Fruit fly (Drosophila melanogaster) whole organism, embryonic: ENCODE measurements around the gene CG9130.
A peak's percentile ranks its signal among the peaks of the same experiment; 100 is the strongest.

Experiments
- Atf3 ChIP-seq: fragments of 200-800 bp; sonication (Bioruptor generic); optimal IDR thresholded peaks from 3 replicates; lab custom pipeline; 2016; ENCODE audit warnings: missing biosample characterization, missing genetic modification characterization
- CG10959 ChIP-seq: fragments of 200-800 bp; sonication (Bioruptor generic); IDR thresholded peaks from 2 replicates; pipeline ENCODE4 v1.3.6; 2022; ENCODE audit warnings: missing biosample characterization, missing genetic modification characterization
- CG12391 ChIP-seq: fragments of 200-800 bp; sonication (Bioruptor generic); optimal IDR thresholded peaks from 3 replicates; lab custom pipeline; 2018; ENCODE audit warnings: missing biosample characterization, mild to moderate bottlenecking, missing genetic modification characterization, moderate library complexity
- CG1529 ChIP-seq: fragments of 200-800 bp; sonication (Bioruptor generic); optimal IDR thresholded peaks from 3 replicates; lab custom pipeline; 2018; ENCODE audit warnings: missing biosample characterization, missing genetic modification characterization
- CG16813 ChIP-seq: fragments of 200-800 bp; sonication (Bioruptor generic); IDR thresholded peaks from 3 replicates; pipeline ENCODE4 v1.3.6; 2022; ENCODE audit warnings: missing biosample characterization, missing genetic modification characterization; ENCODE audit not compliant: partially characterized antibody
- CG17186 ChIP-seq: fragments of 200-800 bp; sonication (Bioruptor generic); optimal IDR thresholded peaks from 3 replicates; lab custom pipeline; 2017; ENCODE audit warnings: missing biosample characterization, missing genetic modification reagents, missing genetic modification characterization
- CG17829 ChIP-seq: fragments of 200-800 bp; optimal IDR thresholded peaks from 2 replicates; lab custom pipeline; 2019; ENCODE audit warnings: missing biosample characterization, mild to moderate bottlenecking, missing genetic modification characterization, moderate library complexity
- CG18262 ChIP-seq: fragments of 200-800 bp; optimal IDR thresholded peaks from 3 replicates; lab custom pipeline; 2019; ENCODE audit warnings: missing biosample characterization, mild to moderate bottlenecking, missing genetic modification characterization, moderate library complexity
- CG18764 ChIP-seq: fragments of 200-800 bp; sonication (Bioruptor generic); optimal IDR thresholded peaks from 3 replicates; lab custom pipeline; 2016; ENCODE audit warnings: missing biosample characterization, missing genetic modification characterization
- CG2199 ChIP-seq: fragments of 200-800 bp; sonication (Bioruptor generic); IDR thresholded peaks from 3 replicates; pipeline ENCODE4 v1.3.6; 2022; ENCODE audit warnings: missing biosample characterization, missing genetic modification characterization
- CG30020 ChIP-seq: fragments of 200-800 bp; optimal IDR thresholded peaks from 2 replicates; lab custom pipeline; 2019; ENCODE audit warnings: missing biosample characterization, mild to moderate bottlenecking, missing genetic modification characterization, moderate library complexity
- CG3847 ChIP-seq: fragments of 200-800 bp; sonication (Bioruptor generic); IDR thresholded peaks from 2 replicates; pipeline ENCODE4 v1.3.6; 2022; ENCODE audit warnings: missing biosample characterization, missing genetic modification characterization
- CG3995 ChIP-seq: fragments of 200-800 bp; sonication (Bioruptor generic); optimal IDR thresholded peaks from 3 replicates; lab custom pipeline; 2016; ENCODE audit warnings: missing biosample characterization, missing genetic modification characterization
- CG42726 ChIP-seq: fragments of 200-800 bp; sonication (Bioruptor generic); IDR thresholded peaks from 2 replicates; pipeline ENCODE4 v1.3.6; 2022; ENCODE audit warnings: missing biosample characterization, missing genetic modification characterization; ENCODE audit not compliant: partially characterized antibody
- CG4617 ChIP-seq: fragments of 200-800 bp; sonication (Bioruptor generic); optimal IDR thresholded peaks from 3 replicates; lab custom pipeline; 2016; ENCODE audit warnings: missing biosample characterization, missing genetic modification characterization, borderline replicate concordance
- CG7357 ChIP-seq: fragments of 200-800 bp; sonication (Bioruptor generic); IDR thresholded peaks from 3 replicates; pipeline ENCODE4 v1.3.6; 2022; ENCODE audit warnings: missing biosample characterization, missing genetic modification characterization
- CG8290 ChIP-seq, 3 experiments: fragments of 200-800 bp; sonication (Bioruptor generic); optimal IDR thresholded peaks; 2 replicates each; lab custom pipeline; 2016 to 2019; ENCODE audit warnings: missing biosample characterization in 3 of 3, missing genetic modification characterization in 3 of 3, mild to moderate bottlenecking in 2 of 3, moderate library complexity in 1 of 3
- CG8944 ChIP-seq: fragments of 200-800 bp; sonication (Bioruptor generic); optimal IDR thresholded peaks from 3 replicates; lab custom pipeline; 2016; ENCODE audit warnings: missing biosample characterization, missing genetic modification characterization
- CG9437 ChIP-seq: fragments of 200-800 bp; sonication (Bioruptor generic); optimal IDR thresholded peaks from 2 replicates; lab custom pipeline; 2018; ENCODE audit warnings: missing biosample characterization, mild to moderate bottlenecking, missing genetic modification characterization
- Dll ChIP-seq: fragments of 200-800 bp; sonication (Bioruptor generic); IDR thresholded peaks from 4 replicates; pipeline ENCODE4 v1.3.6; 2022; ENCODE audit warnings: missing biosample characterization, missing genetic modification characterization; ENCODE audit not compliant: partially characterized antibody
- Doc3 ChIP-seq: fragments of 200-800 bp; sonication (Bioruptor generic); IDR thresholded peaks from 3 replicates; pipeline ENCODE4 v1.3.6; 2022; ENCODE audit warnings: missing biosample characterization, missing genetic modification characterization; ENCODE audit not compliant: partially characterized antibody
- H2.0 ChIP-seq: fragments of 200-800 bp; sonication (Bioruptor generic); IDR thresholded peaks from 2 replicates; pipeline ENCODE4 v1.3.6; 2022; ENCODE audit warnings: missing biosample characterization, missing genetic modification characterization
- Hand ChIP-seq: fragments of 200-800 bp; sonication (Bioruptor generic); optimal IDR thresholded peaks from 2 replicates; lab custom pipeline; 2017; ENCODE audit warnings: mild to moderate bottlenecking, missing biosample characterization, missing genetic modification reagents, missing genetic modification characterization
- Meics ChIP-seq: fragments of 200-800 bp; sonication (Bioruptor generic); optimal IDR thresholded peaks from 2 replicates; lab custom pipeline; 2017; ENCODE audit warnings: missing biosample characterization, mild to moderate bottlenecking, missing genetic modification characterization
- NC2α ChIP-seq: fragments of 200-800 bp; sonication (Bioruptor generic); optimal IDR thresholded peaks from 2 replicates; lab custom pipeline; 2016; ENCODE audit warnings: missing biosample characterization, missing genetic modification characterization
- Ptx1 ChIP-seq: fragments of 200-800 bp; sonication (Bioruptor generic); IDR thresholded peaks from 2 replicates; pipeline ENCODE4 v1.3.6; 2022; ENCODE audit warnings: missing biosample characterization, missing genetic modification characterization
- Stat92E ChIP-seq, 3 experiments: fragments of >200 bp in 2 of 3; fragments of 200-800 bp in 1 of 3; sonication (Bioruptor generic) in 1 of 3; optimal IDR thresholded peaks; 2 replicates each; lab custom pipeline; 2017 to 2019; ENCODE audit warnings: missing biosample characterization in 3 of 3, missing genetic modification characterization in 3 of 3, mild to moderate bottlenecking in 1 of 3, moderate library complexity in 1 of 3
- Taf1 ChIP-seq: fragments of 200-800 bp; sonication (Bioruptor generic); IDR thresholded peaks from 2 replicates; pipeline ENCODE4 v1.3.6; 2022; ENCODE audit warnings: missing biosample characterization, missing genetic modification characterization
- Xbp1 ChIP-seq: fragments of 200-800 bp; sonication (Bioruptor generic); optimal IDR thresholded peaks from 3 replicates; lab custom pipeline; 2016; ENCODE audit warnings: missing biosample characterization, mild to moderate bottlenecking, missing genetic modification characterization
- ash1 ChIP-seq: fragments of 200-800 bp; sonication (Bioruptor generic); optimal IDR thresholded peaks from 2 replicates; lab custom pipeline; 2018; ENCODE audit warnings: missing biosample characterization, mild to moderate bottlenecking, missing genetic modification characterization
- bcd ChIP-seq: fragments of 200-800 bp; sonication (Bioruptor generic); optimal IDR thresholded peaks from 2 replicates; lab custom pipeline; 2017; ENCODE audit warnings: missing biosample characterization, mild to moderate bottlenecking, missing genetic modification characterization
- chn ChIP-seq: fragments of 200-800 bp; sonication (Bioruptor generic); optimal IDR thresholded peaks from 2 replicates; lab custom pipeline; 2016; ENCODE audit warnings: missing biosample characterization, missing genetic modification characterization
- cwo ChIP-seq: fragments of 200-800 bp; sonication (Bioruptor generic); optimal IDR thresholded peaks from 3 replicates; lab custom pipeline; 2017; ENCODE audit warnings: missing biosample characterization, missing genetic modification characterization, mild to moderate bottlenecking, moderate library complexity, missing genetic modification reagents
- dimm ChIP-seq: fragments of 200-800 bp; sonication (Bioruptor generic); IDR thresholded peaks from 2 replicates; pipeline ENCODE4 v1.3.6; 2022; ENCODE audit warnings: missing biosample characterization, missing genetic modification characterization
- dm ChIP-seq: fragments of 200-800 bp; sonication (Bioruptor generic); optimal IDR thresholded peaks from 3 replicates; lab custom pipeline; 2016; ENCODE audit warnings: missing biosample characterization, missing genetic modification characterization
- dpn ChIP-seq, 2 experiments: fragments of 200-800 bp; sonication (Bioruptor generic); optimal IDR thresholded peaks; 3 replicates each; lab custom pipeline; 2016; ENCODE audit warnings: missing biosample characterization in 2 of 2, missing genetic modification characterization in 2 of 2
- gfzf ChIP-seq: fragments of 200-800 bp; sonication (Bioruptor generic); optimal IDR thresholded peaks from 2 replicates; lab custom pipeline; 2016; ENCODE audit warnings: missing biosample characterization, mild to moderate bottlenecking, missing genetic modification characterization, moderate library complexity
- gt ChIP-seq: fragments of 200-800 bp; sonication (Bioruptor generic); IDR thresholded peaks from 2 replicates; pipeline ENCODE4 v1.3.6; 2022; ENCODE audit warnings: missing biosample characterization, missing genetic modification characterization
- hbn ChIP-seq: fragments of 200-800 bp; sonication (Bioruptor generic); IDR thresholded peaks from 2 replicates; pipeline ENCODE4 v1.3.6; 2022; ENCODE audit warnings: missing biosample characterization, missing genetic modification characterization; ENCODE audit not compliant: partially characterized antibody
- her ChIP-seq: fragments of 200-800 bp; sonication (Bioruptor generic); optimal IDR thresholded peaks from 2 replicates; lab custom pipeline; 2016; ENCODE audit warnings: missing biosample characterization, missing genetic modification characterization
- knrl ChIP-seq: fragments of 200-800 bp; sonication (Bioruptor generic); IDR thresholded peaks from 3 replicates; pipeline ENCODE4 v1.3.6; 2022; ENCODE audit warnings: missing biosample characterization, missing genetic modification characterization; ENCODE audit not compliant: partially characterized antibody
- p53 ChIP-seq: fragments of 200-800 bp; sonication (Bioruptor generic); optimal IDR thresholded peaks from 2 replicates; lab custom pipeline; 2016; ENCODE audit warnings: missing biosample characterization, missing genetic modification characterization
- pnt ChIP-seq: fragments of 200-800 bp; sonication (Bioruptor generic); optimal IDR thresholded peaks from 3 replicates; lab custom pipeline; 2016; ENCODE audit warnings: missing biosample characterization, missing genetic modification characterization
- ro ChIP-seq: fragments of 200-800 bp; sonication (Bioruptor generic); IDR thresholded peaks from 2 replicates; pipeline ENCODE4 v1.3.6; 2022; ENCODE audit warnings: missing biosample characterization, missing genetic modification characterization
- row ChIP-seq: fragments of 200-800 bp; sonication (Bioruptor generic); IDR thresholded peaks from 3 replicates; pipeline ENCODE4 v1.3.6; 2022; ENCODE audit warnings: missing biosample characterization, missing genetic modification characterization
- slp2 ChIP-seq: fragments of 200-800 bp; sonication (Bioruptor generic); optimal IDR thresholded peaks from 2 replicates; lab custom pipeline; 2016; ENCODE audit warnings: missing biosample characterization, missing genetic modification characterization
- so ChIP-seq: fragments of 200-800 bp; sonication (Bioruptor generic); IDR thresholded peaks from 3 replicates; pipeline ENCODE4 v1.3.6; 2022; ENCODE audit warnings: missing biosample characterization, missing genetic modification characterization
- unc-4 ChIP-seq: fragments of 200-800 bp; sonication (Bioruptor generic); IDR thresholded peaks from 2 replicates; pipeline ENCODE4 v1.3.6; 2022; ENCODE audit warnings: missing biosample characterization, missing genetic modification characterization; ENCODE audit not compliant: partially characterized antibody

The CG9130 gene

DNA sequence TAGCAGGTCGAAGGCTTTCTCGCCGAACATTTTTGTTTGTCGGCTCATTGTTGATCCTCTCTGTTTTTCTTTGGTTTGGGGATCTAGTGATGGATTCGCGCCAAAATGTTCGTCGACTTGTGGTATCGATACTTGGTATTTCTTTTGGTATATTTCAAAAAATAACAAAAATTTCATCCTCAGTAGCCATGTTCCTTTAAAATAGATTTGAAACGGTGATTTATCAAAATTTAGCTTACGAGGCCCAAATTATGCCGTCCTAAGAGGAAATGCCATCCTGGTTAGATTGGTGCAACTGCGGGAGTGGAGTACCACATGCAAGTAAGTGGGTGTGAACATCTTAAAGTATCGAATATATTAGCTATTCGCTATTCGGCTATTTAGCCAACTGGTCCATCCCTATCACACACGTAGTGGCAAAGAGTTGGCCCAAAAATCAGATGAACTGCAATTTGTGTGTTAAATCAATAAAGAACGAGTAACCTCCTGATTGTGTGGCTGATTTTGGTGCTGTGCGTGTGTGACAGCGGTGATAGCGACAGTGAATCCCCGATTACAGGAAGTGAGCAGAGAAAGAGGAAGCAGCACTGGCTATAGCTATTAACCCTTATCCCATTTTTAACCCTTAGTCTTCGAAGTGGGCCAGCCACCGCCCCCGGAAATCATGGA is 4.1 kb upstream of the CG9130 start, which contains the start of the genes Psf1 and Sac1 (continued):
- TF ChIP-seq unc-4 (GFP tag; lab: Robert Waterston, UW) (peak; percentile 89), CG30020 (tag; lab: Kevin White, UChicago) (peak; percentile 83), Xbp1 (GFP tag; lab: Kevin White, UChicago) (peak; percentile 70), knrl (GFP tag; lab: Robert Waterston, UW) (peak; percentile 93), NC2α (no peak), CG18764 (GFP tag; lab: Kevin White, UChicago) (peak; percentile 40), CG7357 (GFP tag; lab: Robert Waterston, UW) (peak; percentile 98), cwo (GFP tag; lab: Kevin White, UChicago) (no peak), CG9437 (peak; percentile 50), dimm (GFP tag; lab: Robert Waterston, UW) (no peak), gt (no peak), hbn (GFP tag; lab: Robert Waterston, UW) (peak; percentile 73), CG42726 (peak; percentile 57; the same call in 1 of the 2 replicates), Hand (no peak), CG4617 (GFP tag; lab: Kevin White, UChicago) (peak; percentile 94), dpn (GFP tag; optimal IDR thresholded peaks at IDR 0.05; lab: Kevin White, UChicago) (peak; percentile 37 to 59), Dll (GFP tag; lab: Robert Waterston, UW) (peak; percentile 95), bcd (GFP tag; lab: Kevin White, UChicago) (peak; percentile 44), Doc3 (GFP tag; lab: Robert Waterston, UW) (peak; percentile 91), gfzf (GFP tag; lab: Kevin White, UChicago) (peak; percentile 56), her (no peak), row (GFP tag; lab: Robert Waterston, UW) (peak; percentile 92), CG2199 (no peak), CG12391 (tag; lab: Kevin White, UChicago) (peak; percentile 64), Stat92E (GFP tag; optimal IDR thresholded peaks at IDR 0.05; lab: Kevin White, UChicago) (peak in 1 of 3 experiments; percentile 66), CG8944 (GFP tag; lab: Kevin White, UChicago) (peak; percentile 59), p53 (peak; percentile 17), CG17186 (GFP tag; lab: Kevin White, UChicago) (peak; percentile 68), dm (peak; percentile 74), ash1 (GFP tag; lab: Kevin White, UChicago) (no peak), CG16813 (GFP tag; lab: Robert Waterston, UW) (peak; percentile 91), CG1529 (GFP tag; lab: Kevin White, UChicago) (no peak), CG8290 (GFP tag; optimal IDR thresholded peaks at IDR 0.05; lab: Kevin White, UChicago) (no peak), CG8290 (tag; optimal IDR thresholded peaks at IDR 0.05; lab: Kevin White, UChicago) (peak in 1 of 2 experiments; percentile 27), so (0 out of 3 replicates have a peak, but pooled peaks have one; percentile 12), CG3995 (GFP tag; lab: Kevin White, UChicago) (peak; percentile 88), chn (peak; percentile 18), CG10959 (GFP tag; lab: Robert Waterston, UW) (peak; percentile 84), Ptx1 (GFP tag; lab: Robert Waterston, UW) (peak; percentile 61), ro (GFP tag; lab: Robert Waterston, UW) (no peak), Atf3 (GFP tag; lab: Kevin White, UChicago) (peak; percentile 50), CG3847 (GFP tag; lab: Robert Waterston, UW) (peak; percentile 55), CG18262 (tag; lab: Kevin White, UChicago) (peak; percentile 48), Taf1 (no peak), slp2 (peak; percentile 17), H2.0 (GFP tag; lab: Robert Waterston, UW) (0 out of 2 replicates have a peak, but pooled peaks have one; percentile 24), Meics (GFP tag; lab: Kevin White, UChicago) (peak; percentile 23), pnt (GFP tag; lab: Kevin White, UChicago) (peak; percentile 7), CG17829 (peak; percentile 62)
